Fruit fly (Drosophila melanogaster): ENCODE data around the gene CG9192.
A peak's percentile ranks its signal among the peaks of the same experiment; 100 is the strongest.

Gene CG9192

DNA sequence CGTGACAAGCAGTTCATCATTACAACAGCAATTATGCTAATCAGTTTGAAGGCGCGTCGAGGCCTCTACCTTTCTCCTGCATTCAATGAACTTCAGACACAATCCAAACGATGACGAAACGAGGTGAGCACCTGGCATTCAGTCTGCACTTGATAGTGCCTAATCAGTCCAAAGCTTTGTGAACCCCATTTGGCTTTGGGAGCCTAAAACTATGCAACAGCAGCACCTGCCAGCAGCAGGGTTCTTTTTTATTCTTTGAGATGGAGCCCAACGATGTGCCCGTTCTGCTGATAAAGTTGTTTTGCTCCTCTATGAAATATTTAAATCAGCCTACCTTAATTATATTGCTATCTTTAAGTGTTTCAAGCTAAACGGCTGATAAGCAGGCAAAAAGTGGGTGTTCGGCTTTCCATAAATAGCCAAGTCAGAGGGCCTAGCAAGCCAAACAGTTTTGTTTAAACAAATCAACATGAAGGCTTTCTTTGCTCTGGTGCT, 10.8 kb downstream of the CG9192 start, which contains the start of gene LysS:
LysS (plus strand) TSS at position 445 of the 495 bp plus-strand sequence.
- TF ChIP-seq twi (tag; optimal IDR thresholded peaks at IDR 0.05), result no peak
- peak; percentile 23 for TF ChIP-seq grn (GFP tag; optimal IDR thresholded peaks at IDR 0.05)
- TF ChIP-seq exex (tag; optimal IDR thresholded peaks at IDR 0.05), result peak; percentile 58
- 0 out of 3 replicates have a peak, but pooled peaks have one; percentile 36 for TF ChIP-seq CG2199 (GFP tag; IDR thresholded peaks at IDR 0.05)
- TF ChIP-seq ttk (GFP tag; IDR thresholded peaks at IDR 0.05), result no peak
- TF ChIP-seq ems (GFP tag; optimal IDR thresholded peaks at IDR 0.05), result no peak
- no peak for TF ChIP-seq CG16779 (GFP tag; IDR thresholded peaks at IDR 0.05)
- TF ChIP-seq ato (GFP tag; IDR thresholded peaks at IDR 0.05; ENCODE audit: partially characterized antibody), result no peak
- no peak for TF ChIP-seq sisA (GFP tag; IDR thresholded peaks at IDR 0.05)
- TF ChIP-seq CG1233 (GFP tag; optimal IDR thresholded peaks at IDR 0.05), result no peak
- TF ChIP-seq CG14710 (tag; optimal IDR thresholded peaks at IDR 0.05), result no peak
- TF ChIP-seq CG6791 (GFP tag; IDR thresholded peaks at IDR 0.05; ENCODE audit: partially characterized antibody), result no peak
- TF ChIP-seq CG2678 (tag; optimal IDR thresholded peaks at IDR 0.05), result no peak
- TF ChIP-seq tx (GFP tag; optimal IDR thresholded peaks at IDR 0.05), result no peak
- no peak for TF ChIP-seq CG3847 (GFP tag; IDR thresholded peaks at IDR 0.05)
- TF ChIP-seq lov (optimal IDR thresholded peaks at IDR 0.05), result no peak
- TF ChIP-seq lov (GFP tag; IDR thresholded peaks at IDR 0.05), result no peak
- TF ChIP-seq CG18011 (GFP tag; optimal IDR thresholded peaks at IDR 0.05), result peak; percentile 3
- no peak for TF ChIP-seq CG15696 (tag; optimal IDR thresholded peaks at IDR 0.05)
- no peak for TF ChIP-seq bsh (GFP tag; optimal IDR thresholded peaks at IDR 0.05)
- no peak for TF ChIP-seq aop (GFP tag; IDR thresholded peaks at IDR 0.05)
- TF ChIP-seq Dbx (GFP tag; IDR thresholded peaks at IDR 0.05), result no peak
- no peak for TF ChIP-seq yki (optimal IDR thresholded peaks at IDR 0.05)
- no peak for TF ChIP-seq ind (GFP tag; optimal IDR thresholded peaks at IDR 0.05)

dm6 chr3L:1218596-1218995, 19.5 kb downstream of the CG9192 start, which contains the start of gene LysP:
Gene LysP (minus strand): TSS chr3L:1218696.
- TF ChIP-seq CG4707 (GFP tag; optimal IDR thresholded peaks at IDR 0.05) (no peak), Lhr (GFP tag; optimal IDR thresholded peaks at IDR 0.05) (no peak), exex (tag; optimal IDR thresholded peaks at IDR 0.05) (peak; percentile 15), grn (GFP tag; optimal IDR thresholded peaks at IDR 0.05) (peak; percentile 43)

- TF ChIP-seq Sry-β (GFP tag; optimal IDR thresholded peaks at IDR 0.05), result no peak
- peak; percentile 19 for TF ChIP-seq CG7556 (GFP tag; optimal IDR thresholded peaks at IDR 0.05)
- peak; percentile 48 for TF ChIP-seq tap (tag; optimal IDR thresholded peaks at IDR 0.05)
- TF ChIP-seq tin (GFP tag; optimal IDR thresholded peaks at IDR 0.05), result peak; percentile 53
- TF ChIP-seq ara (GFP tag; IDR thresholded peaks at IDR 0.05), result no peak
- peak; percentile 29 for TF ChIP-seq HHEX (GFP tag; optimal IDR thresholded peaks at IDR 0.05)
- no peak for TF ChIP-seq wek (GFP tag; optimal IDR thresholded peaks at IDR 0.05)
- TF ChIP-seq Spps (tag; optimal IDR thresholded peaks at IDR 0.05), result peak; percentile 21
- TF ChIP-seq ase (GFP tag; IDR thresholded peaks at IDR 0.05), result no peak
- no peak for TF ChIP-seq Dip3 (GFP tag; optimal IDR thresholded peaks at IDR 0.05)
- no peak for TF ChIP-seq MTF-1 (GFP tag; optimal IDR thresholded peaks at IDR 0.05; ENCODE audit: borderline replicate concordance)
- TF ChIP-seq CG15601 (tag; optimal IDR thresholded peaks at IDR 0.05), result peak; percentile 29
- TF ChIP-seq Pdp1 (GFP tag; optimal IDR thresholded peaks at IDR 0.05), result peak; percentile 11 to 14
- peak; percentile 17 for TF ChIP-seq Chrac-16 (GFP tag; optimal IDR thresholded peaks at IDR 0.05)
- TF ChIP-seq CG17829 (tag; optimal IDR thresholded peaks at IDR 0.05), result peak; percentile 48
- TF ChIP-seq stwl (tag; optimal IDR thresholded peaks at IDR 0.05), result no peak
- peak; percentile 48 for TF ChIP-seq CG12219 (GFP tag; optimal IDR thresholded peaks at IDR 0.05)
- peak; percentile 10 for TF ChIP-seq gcm (GFP tag; optimal IDR thresholded peaks at IDR 0.05)
- TF ChIP-seq tup (GFP tag; optimal IDR thresholded peaks at IDR 0.05), result no peak
- peak; percentile 45 for TF ChIP-seq lmd (GFP tag; IDR thresholded peaks at IDR 0.05)
- peak; percentile 44 for TF ChIP-seq grau (tag; optimal IDR thresholded peaks at IDR 0.05)
- TF ChIP-seq unpg (GFP tag; optimal IDR thresholded peaks at IDR 0.05), result peak; percentile 58
- TF ChIP-seq tgo (GFP tag; IDR thresholded peaks at IDR 0.05), result no peak
Observed at dm6 chr3L:1216460-1216859, 21.7 kb downstream of the CG9192 start.

Data from whole organism, embryonic.